Fruit fly (Drosophila melanogaster): ENCODE results near the gene CAH6.

The CAH6 gene

dm6 chr3R:31308855-31309646, 51.7 kb downstream of the CAH6 start (continued):
- no peak for TF ChIP-seq CG10669 (GFP tag; optimal IDR thresholded peaks at IDR 0.05)
- TF ChIP-seq CG8319 (GFP tag; optimal IDR thresholded peaks at IDR 0.05) = no peak
- TF ChIP-seq Sox14 (GFP tag; optimal IDR thresholded peaks at IDR 0.05) = peak; percentile 34
- peak; percentile 45 for TF ChIP-seq CG6792 (GFP tag; optimal IDR thresholded peaks at IDR 0.05)
- no peak for TF ChIP-seq net (GFP tag; optimal IDR thresholded peaks at IDR 0.05)
- TF ChIP-seq Sox15 (GFP tag; optimal IDR thresholded peaks at IDR 0.05) = no peak
- peak; percentile 64 for TF ChIP-seq Eip93F (GFP tag; optimal IDR thresholded peaks at IDR 0.05)
- no peak for TF ChIP-seq CG6808 (GFP tag; optimal IDR thresholded peaks at IDR 0.05)
- TF ChIP-seq CG3919 (GFP tag; optimal IDR thresholded peaks at IDR 0.05) = peak; percentile 45
